Worm (Caenorhabditis elegans) whole organism, L3 larva: ENCODE results near the gene ttm-2.

Experiments used
- R02D3.7 ChIP-seq: fragments of 150-350 bp; optimal IDR thresholded peaks from 2 replicates; lab custom pipeline; 2014; ENCODE audit warnings: missing biosample characterization, missing genetic modification characterization
- aly-2 ChIP-seq: fragments of 150-350 bp; optimal IDR thresholded peaks from 2 replicates; lab custom pipeline; 2014; ENCODE audit warnings: missing biosample characterization, missing genetic modification characterization
- ama-1 ChIP-seq: fragments of 150-350 bp; optimal IDR thresholded peaks from 2 replicates; lab custom pipeline; 2018
- ceh-28 ChIP-seq: fragments of 150-350 bp; optimal IDR thresholded peaks from 2 replicates; lab custom pipeline; 2014; ENCODE audit warnings: missing biosample characterization, missing genetic modification reagents, missing genetic modification characterization
- ceh-82 ChIP-seq: fragments of 150-350 bp; optimal IDR thresholded peaks from 2 replicates; lab custom pipeline; 2014; ENCODE audit warnings: missing biosample characterization, missing genetic modification characterization
- ceh-9 ChIP-seq: sonication (generic microtip); optimal IDR thresholded peaks from 2 replicates; lab custom pipeline; 2018; ENCODE audit warnings: missing biosample characterization, missing genetic modification characterization
- daf-12 ChIP-seq: fragments of 150-350 bp; optimal IDR thresholded peaks from 2 replicates; lab custom pipeline; 2014; ENCODE audit warnings: missing biosample characterization, missing genetic modification reagents, missing genetic modification characterization
- elt-2 ChIP-seq: sonication (generic microtip); optimal IDR thresholded peaks from 2 replicates; lab custom pipeline; 2016; ENCODE audit warnings: missing genetic modification reagents, mild to moderate bottlenecking, missing genetic modification characterization, missing compliant biosample characterization
- elt-3 ChIP-seq, 3 experiments: fragments of 150-350 bp in 1 of 3; sonication (generic microtip) in 2 of 3; optimal IDR thresholded peaks; 2 replicates in 2 of 3; 4 replicates in 1 of 3; lab custom pipeline; 2014 to 2017; ENCODE audit warnings: missing biosample characterization in 3 of 3, missing genetic modification characterization in 3 of 3
- eor-1 ChIP-seq, 2 experiments: fragments of 150-350 bp; optimal IDR thresholded peaks; 2 replicates each; lab custom pipeline; 2014 to 2018; ENCODE audit warnings: missing biosample characterization in 2 of 2, missing genetic modification characterization in 2 of 2
- fkh-10 ChIP-seq: sonication (generic microtip); optimal IDR thresholded peaks from 2 replicates; lab custom pipeline; 2017; ENCODE audit warnings: missing biosample characterization, missing genetic modification reagents, missing genetic modification characterization
- fkh-2 ChIP-seq: fragments of 150-350 bp; optimal IDR thresholded peaks from 2 replicates; lab custom pipeline; 2014; ENCODE audit warnings: missing biosample characterization, missing genetic modification reagents, missing genetic modification characterization
- fos-1 ChIP-seq: fragments of 150-350 bp; optimal IDR thresholded peaks from 2 replicates; lab custom pipeline; 2014; ENCODE audit warnings: missing biosample characterization, missing genetic modification characterization
- hmg-11 ChIP-seq: sonication (generic microtip); optimal IDR thresholded peaks from 2 replicates; lab custom pipeline; 2016; ENCODE audit warnings: missing genetic modification characterization, missing compliant biosample characterization
- jun-1 ChIP-seq: fragments of 150-350 bp; optimal IDR thresholded peaks from 2 replicates; lab custom pipeline; 2014; ENCODE audit warnings: missing biosample characterization, missing genetic modification reagents, missing genetic modification characterization
- lin-15B ChIP-seq: fragments of 150-350 bp; optimal IDR thresholded peaks from 2 replicates; lab custom pipeline; 2014; ENCODE audit warnings: missing biosample characterization, missing genetic modification characterization
- lin-39 ChIP-seq: fragments of 150-350 bp; optimal IDR thresholded peaks from 2 replicates; lab custom pipeline; 2018; ENCODE audit warnings: missing biosample characterization, missing genetic modification reagents, missing genetic modification characterization
- lsy-12 ChIP-seq: sonication (generic microtip); optimal IDR thresholded peaks from 2 replicates; lab custom pipeline; 2016; ENCODE audit warnings: mild to moderate bottlenecking, missing genetic modification characterization, missing compliant biosample characterization
- mdl-1 ChIP-seq: fragments of 150-350 bp; optimal IDR thresholded peaks from 2 replicates; lab custom pipeline; 2014; ENCODE audit warnings: missing biosample characterization, missing genetic modification characterization
- nfya-1 ChIP-seq: sonication (generic microtip); optimal IDR thresholded peaks from 2 replicates; lab custom pipeline; 2017; ENCODE audit warnings: missing genetic modification characterization, mild to moderate bottlenecking, missing compliant biosample characterization, antibody characterized with exemption, moderate library complexity; ENCODE audit not compliant: insufficient read depth
- nhr-12 ChIP-seq: fragments of 150-350 bp; optimal IDR thresholded peaks from 2 replicates; lab custom pipeline; 2014; ENCODE audit warnings: missing biosample characterization, missing genetic modification characterization
- nhr-237 ChIP-seq: fragments of 150-350 bp; optimal IDR thresholded peaks from 2 replicates; lab custom pipeline; 2014; ENCODE audit warnings: missing biosample characterization, missing genetic modification characterization
- nhr-25 ChIP-seq: sonication (generic microtip); optimal IDR thresholded peaks from 2 replicates; lab custom pipeline; 2017; ENCODE audit warnings: missing biosample characterization, missing genetic modification characterization
- nhr-28 ChIP-seq: fragments of 150-350 bp; optimal IDR thresholded peaks from 2 replicates; lab custom pipeline; 2014; ENCODE audit warnings: missing biosample characterization, missing genetic modification characterization
- nhr-43 ChIP-seq: sonication (generic microtip); optimal IDR thresholded peaks from 2 replicates; lab custom pipeline; 2016; ENCODE audit warnings: mild to moderate bottlenecking, missing genetic modification characterization, missing compliant biosample characterization; ENCODE audit not compliant: poor library complexity, severe bottlenecking
- nhr-67 ChIP-seq: fragments of 150-350 bp; optimal IDR thresholded peaks from 2 replicates; lab custom pipeline; 2014; ENCODE audit warnings: missing biosample characterization, missing genetic modification characterization
- nhr-77 ChIP-seq: fragments of 150-350 bp; optimal IDR thresholded peaks from 2 replicates; lab custom pipeline; 2014; ENCODE audit warnings: missing biosample characterization, missing genetic modification characterization
- pha-4 ChIP-seq: fragments of 150-350 bp; optimal IDR thresholded peaks from 2 replicates; lab custom pipeline; 2014; ENCODE audit warnings: missing biosample characterization, missing genetic modification reagents, missing genetic modification characterization
- sea-2 ChIP-seq: fragments of 150-350 bp; sonication (generic microtip); optimal IDR thresholded peaks from 4 replicates; lab custom pipeline; 2014; ENCODE audit warnings: missing biosample characterization, missing genetic modification reagents, missing genetic modification characterization
- snpc-4 ChIP-seq: fragments of 150-350 bp; optimal IDR thresholded peaks from 2 replicates; lab custom pipeline; 2014; ENCODE audit warnings: missing biosample characterization, missing genetic modification characterization
- tbx-2 ChIP-seq: sonication (generic microtip); optimal IDR thresholded peaks from 2 replicates; lab custom pipeline; 2016; ENCODE audit warnings: mild to moderate bottlenecking, missing genetic modification characterization, missing compliant biosample characterization
- unc-39 ChIP-seq: sonication (generic microtip); optimal IDR thresholded peaks from 4 replicates; lab custom pipeline; 2017; ENCODE audit warnings: missing biosample characterization, missing genetic modification characterization
- zag-1 ChIP-seq: fragments of 150-350 bp; optimal IDR thresholded peaks from 2 replicates; lab custom pipeline; 2014; ENCODE audit warnings: missing biosample characterization, missing genetic modification characterization
- ztf-11 ChIP-seq: fragments of 150-350 bp; optimal IDR thresholded peaks from 2 replicates; lab custom pipeline; 2014; ENCODE audit warnings: missing biosample characterization, missing genetic modification characterization
- ztf-4 ChIP-seq: fragments of 150-350 bp; optimal IDR thresholded peaks from 2 replicates; lab custom pipeline; 2014; ENCODE audit warnings: missing biosample characterization, missing genetic modification characterization

The ttm-2 gene

DNA sequence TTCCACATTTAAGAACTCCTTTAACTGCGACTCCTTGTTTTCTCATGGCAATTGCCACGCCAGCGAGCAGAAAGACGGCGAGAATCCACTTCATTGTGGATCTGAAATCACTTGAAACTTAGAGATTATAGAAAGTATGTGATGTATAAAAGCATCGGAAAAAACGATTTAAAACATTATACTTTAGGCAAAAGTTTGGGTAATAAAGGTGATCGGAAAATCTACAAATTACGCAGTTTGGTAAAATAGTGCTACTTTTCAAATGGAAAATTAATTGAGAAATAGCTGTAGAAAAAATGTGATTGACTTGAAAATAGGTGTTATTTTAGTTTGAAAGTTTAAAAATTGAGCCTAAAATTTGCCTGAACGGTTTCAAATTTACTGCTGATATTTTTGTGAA, 38.4 kb downstream of the ttm-2 start, which contains the start of gene ttr-41:
TSS of gene ttr-41 (minus strand) at position 101 of the 400 bp plus-strand sequence.
- TF ChIP-seq sea-2 (GFP tag; lab: Kevin White, UChicago) (no peak), ceh-28 (no peak), zag-1 (tag; lab: Kevin White, UChicago) (no peak), pha-4 (tag; lab: Kevin White, UChicago) (no peak), ztf-11 (tag; lab: Kevin White, UChicago) (no peak), fos-1 (no peak), ceh-82 (tag; lab: Kevin White, UChicago) (no peak), lin-39 (no peak), nhr-28 (tag; lab: Kevin White, UChicago) (no peak), eor-1 (tag; optimal IDR thresholded peaks at IDR 0.05; lab: Kevin White, UChicago) (no peak), jun-1 (tag; lab: Kevin White, UChicago) (no peak)
- TF ChIP-seq, all 47 proteins: peak for 0

DNA sequence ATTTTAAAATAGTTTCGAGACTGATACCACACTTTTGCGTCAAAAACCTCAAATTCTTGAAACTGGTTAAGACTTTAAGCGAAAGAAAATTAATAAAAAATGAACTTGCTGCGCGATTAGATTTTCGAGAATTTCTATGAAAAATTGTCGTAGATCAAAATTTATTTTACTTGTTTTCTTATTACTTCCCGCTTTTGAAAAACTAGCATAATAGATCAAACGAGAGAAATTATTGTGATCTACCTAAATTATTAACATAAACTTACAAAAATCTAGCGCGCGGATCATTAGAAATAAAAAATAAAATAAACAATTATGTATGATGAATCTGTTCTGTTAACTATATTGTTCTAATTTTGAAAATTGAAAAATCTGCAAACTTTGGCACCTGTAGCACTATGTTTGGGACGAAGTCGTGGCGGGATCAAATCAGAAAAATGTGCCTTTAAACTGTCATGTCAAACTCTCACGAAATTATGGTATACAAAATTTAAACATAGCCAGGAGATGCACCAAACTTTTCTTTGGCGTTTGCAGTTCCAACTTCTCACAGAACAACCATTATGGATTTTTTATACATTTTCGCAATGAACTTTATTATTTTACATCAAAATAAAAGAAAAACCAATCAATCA, 39.3 kb downstream of the ttm-2 start:
- peak; percentile 37 for TF ChIP-seq elt-2
- TF ChIP-seq ceh-28, result no peak
- peak; percentile 72 for TF ChIP-seq ama-1 (lab: Kevin White, UChicago)
- no peak for TF ChIP-seq unc-39 (tag; lab: Kevin White, UChicago)
- no peak for TF ChIP-seq daf-12 (tag; lab: Kevin White, UChicago)
- TF ChIP-seq, all 47 proteins: peak for 2

DNA sequence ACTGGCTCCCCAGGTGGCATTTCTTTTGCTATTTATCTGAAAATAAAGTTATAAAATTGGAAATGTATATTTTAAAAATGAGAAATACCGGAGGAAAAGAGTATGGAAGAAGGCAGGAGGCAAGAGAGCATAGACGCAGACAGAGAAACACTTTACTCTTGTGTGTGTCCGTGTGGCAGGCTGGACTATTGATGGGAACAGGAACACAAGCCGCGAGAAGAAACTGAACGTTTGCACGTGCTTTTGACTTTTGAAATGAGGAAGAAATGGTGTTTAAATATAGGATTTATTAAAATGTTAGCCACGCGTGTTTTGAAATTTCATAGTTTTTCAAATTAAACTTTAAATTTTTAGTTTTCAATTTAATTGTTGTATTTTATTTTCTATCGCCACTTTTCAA, 40.1 kb downstream of the ttm-2 start, which contains the start of gene F10G7.10:
TSS of gene F10G7.10 (minus strand) at position 145 of the 400 bp plus-strand sequence.
- no peak for TF ChIP-seq nhr-77 (tag; lab: Kevin White, UChicago)
- no peak for TF ChIP-seq ceh-82 (tag; lab: Kevin White, UChicago)
- TF ChIP-seq fkh-10 (GFP tag; lab: Kevin White, UChicago), result no peak
- TF ChIP-seq jun-1 (tag; lab: Kevin White, UChicago), result no peak
- no peak for TF ChIP-seq fkh-2 (tag; lab: Kevin White, UChicago)
- no peak for TF ChIP-seq nhr-67 (tag; lab: Kevin White, UChicago)
- peak; percentile 56 for TF ChIP-seq hmg-11
- no peak for TF ChIP-seq lsy-12 (tag; lab: Kevin White, UChicago)
- no peak for TF ChIP-seq ceh-28
- no peak for TF ChIP-seq elt-3 (tag; optimal IDR thresholded peaks at IDR 0.05; lab: Kevin White, UChicago)
- TF ChIP-seq nhr-43 (tag; lab: Kevin White, UChicago), result no peak
- TF ChIP-seq fos-1, result no peak
- no peak for TF ChIP-seq unc-39 (tag; lab: Kevin White, UChicago)
- no peak for TF ChIP-seq zag-1 (tag; lab: Kevin White, UChicago)
- TF ChIP-seq elt-2, result peak; percentile 49
- no peak for TF ChIP-seq ztf-11 (tag; lab: Kevin White, UChicago)
- TF ChIP-seq R02D3.7 (tag; lab: Kevin White, UChicago), result no peak
- no peak for TF ChIP-seq lin-15B (tag; lab: Kevin White, UChicago)
- TF ChIP-seq snpc-4, result no peak
- no peak for TF ChIP-seq nfya-1 (tag; lab: Kevin White, UChicago)
- no peak for TF ChIP-seq tbx-2 (tag; lab: Kevin White, UChicago)
- peak; percentile 52 for TF ChIP-seq pha-4 (tag; lab: Kevin White, UChicago)
- no peak for TF ChIP-seq ceh-9
- TF ChIP-seq daf-12 (tag; lab: Kevin White, UChicago), result no peak
- no peak for TF ChIP-seq ama-1 (lab: Kevin White, UChicago)

DNA sequence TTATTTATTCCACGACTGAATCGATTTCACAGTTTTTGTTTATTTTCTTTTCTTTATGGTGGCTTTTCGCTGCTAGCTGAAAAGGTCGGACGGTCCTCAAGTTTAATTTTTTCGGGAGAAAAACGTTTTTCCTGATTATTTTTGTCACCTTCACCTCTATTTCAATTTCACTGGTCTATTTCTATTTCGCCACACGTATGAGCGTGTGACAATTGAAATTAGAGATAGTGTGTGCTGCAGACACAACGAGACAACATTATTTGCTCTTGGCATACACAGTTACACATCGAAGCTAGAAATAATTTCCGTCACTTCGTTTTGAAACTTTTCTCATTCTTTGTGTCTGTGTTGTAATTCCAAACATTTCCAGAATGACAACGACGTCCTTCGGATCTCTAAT, 50.5 kb downstream of the ttm-2 start, which contains the start of gene F41C3.8:
TSS of gene F41C3.8 (plus strand) at position 371 of the 400 bp plus-strand sequence.
- TF ChIP-seq ceh-82 (tag; lab: Kevin White, UChicago) (no peak), elt-2 (peak; percentile 78), fos-1 (no peak), jun-1 (tag; lab: Kevin White, UChicago) (no peak), mdl-1 (tag; lab: Kevin White, UChicago) (no peak), pha-4 (tag; lab: Kevin White, UChicago) (peak; percentile 56), fkh-10 (GFP tag; lab: Kevin White, UChicago) (no peak), ztf-4 (no peak), nhr-25 (tag; lab: Kevin White, UChicago) (no peak), nhr-12 (tag; lab: Kevin White, UChicago) (no peak), aly-2 (tag; lab: Kevin White, UChicago) (no peak), nhr-237 (tag; lab: Kevin White, UChicago) (no peak), R02D3.7 (tag; lab: Kevin White, UChicago) (no peak)
